Worm (Caenorhabditis elegans): Measurements from ENCODE around the gene B0393.4.

The B0393.4 gene

DNA sequence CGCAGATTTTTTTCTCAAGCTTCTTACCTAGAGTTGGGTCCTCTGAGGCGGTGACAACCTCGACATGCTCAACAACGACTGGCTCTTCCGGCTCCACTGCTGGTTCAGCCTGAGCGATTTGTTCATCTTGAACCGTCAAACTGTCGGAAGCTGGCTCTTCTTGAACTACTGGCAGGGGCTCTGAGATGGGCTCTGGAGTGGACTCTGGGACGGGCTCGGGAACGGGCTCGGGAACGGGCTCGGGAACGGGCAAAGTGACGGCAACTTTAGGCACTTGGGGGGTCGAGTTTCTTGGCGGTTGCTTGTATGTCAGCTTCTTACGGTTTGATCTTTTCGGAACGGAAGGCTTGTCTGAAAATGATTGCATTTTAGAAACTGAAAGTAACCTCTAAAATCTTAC lies 563 bp downstream of the B0393.4 start:
- TF ChIP-seq egrh-3 (GFP tag; IDR thresholded peaks at IDR 0.05) (peak; percentile 41; the same call in 1 of the 2 replicates), zfh-2 (GFP tag; conservative IDR thresholded peaks at IDR 0.05) (peak; percentile 81), efl-1 (GFP tag; optimal IDR thresholded peaks at IDR 0.05) (no peak), gei-17 (GFP tag; optimal IDR thresholded peaks at IDR 0.05) (no peak)

DNA sequence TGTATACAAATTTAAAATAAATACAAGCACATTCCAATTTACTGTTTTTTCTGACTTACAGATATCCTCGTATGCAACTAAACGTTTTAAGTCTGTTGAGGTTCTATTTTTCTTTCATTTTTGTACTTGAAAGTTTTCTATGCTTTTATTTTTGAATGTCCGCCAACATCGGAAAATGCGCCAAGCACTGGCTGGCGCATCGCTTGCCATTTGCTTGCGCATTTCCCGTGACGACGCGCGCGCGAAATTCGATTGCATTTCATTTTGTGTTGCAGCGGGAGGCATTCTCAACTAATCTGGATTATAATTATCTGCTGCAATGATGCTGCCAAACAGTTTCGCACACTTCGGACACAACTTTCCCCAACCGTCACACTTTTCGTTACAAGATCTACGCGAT lies 6.4 kb downstream of the B0393.4 start, which contains the start of gene fbxl-2:
TSS of gene fbxl-2 (plus strand) at position 278 of the 400 bp plus-strand sequence.
- TF ChIP-seq C06A6.2 (GFP tag; conservative IDR thresholded peaks at IDR 0.05): peak; percentile 85
- TF ChIP-seq ceh-27 (GFP tag; optimal IDR thresholded peaks at IDR 0.05): peak; percentile 93
- peak; percentile 10 for TF ChIP-seq fkh-3 (tag; optimal IDR thresholded peaks at IDR 0.05)
- peak; percentile 71; the same call in 1 of the 2 replicates for TF ChIP-seq cebp-2 (GFP tag; IDR thresholded peaks at IDR 0.05)
- TF ChIP-seq pha-4 (tag; optimal IDR thresholded peaks at IDR 0.05): peak; percentile 85
- TF ChIP-seq madf-3 (GFP tag; IDR thresholded peaks at IDR 0.05): peak; percentile 95
- no peak for TF ChIP-seq nhr-179 (tag; optimal IDR thresholded peaks at IDR 0.05)
- TF ChIP-seq nhr-27 (tag; optimal IDR thresholded peaks at IDR 0.05): no peak
- TF ChIP-seq rec-8 (tag; optimal IDR thresholded peaks at IDR 0.05): no peak
- TF ChIP-seq hlh-12 (tag; optimal IDR thresholded peaks at IDR 0.05): no peak
- peak; percentile 41 for TF ChIP-seq snpc-1.3 (tag; optimal IDR thresholded peaks at IDR 0.05; ENCODE audit: insufficient read depth)
- 0 out of 2 replicates have a peak, but pooled peaks have one; percentile 26 for TF ChIP-seq ztf-6 (GFP tag; IDR thresholded peaks at IDR 0.05)
- TF ChIP-seq mcd-1 (GFP tag; IDR thresholded peaks at IDR 0.05): peak; percentile 96
- peak; percentile 92 for TF ChIP-seq lir-1 (GFP tag; conservative IDR thresholded peaks at IDR 0.05)
- TF ChIP-seq cebp-1 (GFP tag; IDR thresholded peaks at IDR 0.05): peak; percentile 80
- peak; percentile 92 for TF ChIP-seq cebp-1 (tag; optimal IDR thresholded peaks at IDR 0.05)
- peak; percentile 65 for TF ChIP-seq madf-10 (tag; optimal IDR thresholded peaks at IDR 0.05)
- TF ChIP-seq egl-44 (GFP tag; IDR thresholded peaks at IDR 0.05): peak; percentile 78
- TF ChIP-seq K12H6.12 (tag; optimal IDR thresholded peaks at IDR 0.05): peak; percentile 85
- no peak for TF ChIP-seq snpc-1.1 (tag; optimal IDR thresholded peaks at IDR 0.05; ENCODE audit: insufficient read depth)
- TF ChIP-seq hmg-20 (GFP tag; IDR thresholded peaks at IDR 0.05): peak; percentile 90
- peak; percentile 64 for TF ChIP-seq F49E8.2 (tag; optimal IDR thresholded peaks at IDR 0.05; ENCODE audit: insufficient read depth)
- peak; percentile 63 for TF ChIP-seq hrde-1 (tag; optimal IDR thresholded peaks at IDR 0.05; ENCODE audit: borderline replicate concordance)
- peak; percentile 78 for TF ChIP-seq gei-17 (GFP tag; optimal IDR thresholded peaks at IDR 0.05)
- TF ChIP-seq madf-6 (GFP tag; IDR thresholded peaks at IDR 0.05): peak; percentile 93
- TF ChIP-seq ztf-18 (tag; optimal IDR thresholded peaks at IDR 0.05): peak; percentile 99
- TF ChIP-seq ccch-3 (GFP tag; optimal IDR thresholded peaks at IDR 0.05): peak; percentile 22
- peak; percentile 91 for TF ChIP-seq K11D2.4 (GFP tag; IDR thresholded peaks at IDR 0.05)
- TF ChIP-seq aptf-2 (GFP tag; conservative IDR thresholded peaks at IDR 0.05): no peak
- 0 out of 2 replicates have a peak, but pooled peaks have one; percentile 65 for TF ChIP-seq nfya-2 (GFP tag; IDR thresholded peaks at IDR 0.05)
- no peak for TF ChIP-seq F57A8.1 (GFP tag; optimal IDR thresholded peaks at IDR 0.05)
- no peak for TF ChIP-seq sea-2 (GFP tag; IDR thresholded peaks at IDR 0.05)
- TF ChIP-seq F22D6.2 (tag; optimal IDR thresholded peaks at IDR 0.05): peak; percentile 59
- TF ChIP-seq xnd-1 (tag; optimal IDR thresholded peaks at IDR 0.05): peak; percentile 79
- peak; percentile 88 for TF ChIP-seq Y56A3A.18 (GFP tag; IDR thresholded peaks at IDR 0.05)
- TF ChIP-seq ztf-25 (GFP tag; IDR thresholded peaks at IDR 0.05): no peak
- TF ChIP-seq ceh-40 (GFP tag; IDR thresholded peaks at IDR 0.05): no peak
- peak; percentile 97 for TF ChIP-seq Y53G8AR.9 (GFP tag; conservative IDR thresholded peaks at IDR 0.05)
- TF ChIP-seq lsy-27 (tag; optimal IDR thresholded peaks at IDR 0.05; ENCODE audit: borderline replicate concordance, insufficient read depth): no peak
- peak; percentile 78 for TF ChIP-seq lin-26 (GFP tag; IDR thresholded peaks at IDR 0.05)
- TF ChIP-seq tbx-9 (tag; optimal IDR thresholded peaks at IDR 0.05; ENCODE audit: borderline replicate concordance): no peak
- TF ChIP-seq let-607 (tag; optimal IDR thresholded peaks at IDR 0.05): peak; percentile 54 to 83

Measured in whole organism, young adult.